Fruit fly (Drosophila melanogaster): ENCODE measurements around the gene CG10584.

dm6 chr3L:21010846-21011607 is 20.1 kb downstream of the CG10584 start:
- no peak for TF ChIP-seq fd85E (GFP tag; optimal IDR thresholded peaks at IDR 0.05)
- TF ChIP-seq ss (GFP tag; optimal IDR thresholded peaks at IDR 0.05) = peak; percentile 3 to 8
- peak; percentile 66 for TF ChIP-seq CG4318 (GFP tag; optimal IDR thresholded peaks at IDR 0.05)
- TF ChIP-seq vri (GFP tag; optimal IDR thresholded peaks at IDR 0.05) = peak; percentile 6
- peak; percentile 75 for TF ChIP-seq CG8119 (GFP tag; IDR thresholded peaks at IDR 0.05)
- peak; percentile 46 for TF ChIP-seq pdm3 (GFP tag; optimal IDR thresholded peaks at IDR 0.05)
- peak; percentile 67 for TF ChIP-seq svp (GFP tag)
- peak; percentile 54; the same call in 2 of the 3 replicates for TF ChIP-seq eg (GFP tag; IDR thresholded peaks at IDR 0.05)
- TF ChIP-seq CG34406 (GFP tag; optimal IDR thresholded peaks at IDR 0.05) = peak; percentile 50
- TF ChIP-seq fkh (GFP tag; optimal IDR thresholded peaks at IDR 0.05) = peak; percentile 69
- TF ChIP-seq CG6163 (GFP tag; IDR thresholded peaks at IDR 0.05) = peak; percentile 50; the same call in 2 of the 3 replicates
- TF ChIP-seq cyc (GFP tag; optimal IDR thresholded peaks at IDR 0.05) = peak; percentile 43
